Worm (Caenorhabditis elegans): Measurements from ENCODE around the gene H43I07.4.

H43I07.4 gene

DNA sequence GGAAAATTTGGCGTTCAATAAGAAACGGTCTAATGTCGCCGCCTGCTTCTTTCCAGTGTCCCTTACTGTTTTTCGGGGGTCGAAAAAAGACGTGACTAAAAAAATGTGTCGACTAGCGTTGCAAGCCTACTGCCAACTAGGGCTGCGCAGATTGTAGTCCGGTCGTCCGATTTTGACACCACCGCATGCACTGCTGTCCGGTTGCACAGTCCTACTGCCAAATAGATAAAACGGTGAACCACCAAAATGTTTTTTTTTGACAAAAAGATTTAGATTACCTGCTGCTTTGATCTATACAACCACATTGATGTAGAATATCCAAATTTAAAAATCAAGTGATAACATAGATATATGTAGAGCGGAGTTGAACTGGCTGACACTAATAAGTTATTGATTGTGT lies 32.4 kb downstream of the H43I07.4 start:
- no peak for TF ChIP-seq Y48G9A.11 (GFP tag; IDR thresholded peaks at IDR 0.05)
- TF ChIP-seq duxl-1 (tag; optimal IDR thresholded peaks at IDR 0.05; ENCODE audit: poor library complexity): no peak
- no peak for TF ChIP-seq nhr-237 (tag; optimal IDR thresholded peaks at IDR 0.05)
- no peak for TF ChIP-seq zfp-3 (GFP tag; conservative IDR thresholded peaks at IDR 0.05)
- TF ChIP-seq ceh-28 (tag; optimal IDR thresholded peaks at IDR 0.05): no peak
- TF ChIP-seq pha-4 (GFP tag; IDR thresholded peaks at IDR 0.05): no peak
- TF ChIP-seq pha-4 (tag; optimal IDR thresholded peaks at IDR 0.05): no peak
- TF ChIP-seq fkh-10 (GFP tag; optimal IDR thresholded peaks at IDR 0.05): no peak
- TF ChIP-seq Y75B8A.6 (GFP tag; IDR thresholded peaks at IDR 0.05): no peak
- no peak for TF ChIP-seq F44E2.7 (GFP tag; IDR thresholded peaks at IDR 0.05)
- no peak for TF ChIP-seq daf-16 (GFP tag; optimal IDR thresholded peaks at IDR 0.05)
- no peak for TF ChIP-seq daf-16 (tag; optimal IDR thresholded peaks at IDR 0.05)
- no peak for TF ChIP-seq hlh-11 (tag; optimal IDR thresholded peaks at IDR 0.05)
- TF ChIP-seq Y5F2A.4 (GFP tag; optimal IDR thresholded peaks at IDR 0.05): no peak
- TF ChIP-seq mes-2 (tag; optimal IDR thresholded peaks at IDR 0.05; ENCODE audit: poor library complexity, severe bottlenecking): no peak
- no peak for TF ChIP-seq hlh-30 (tag; optimal IDR thresholded peaks at IDR 0.05; ENCODE audit: insufficient read depth)
- no peak for TF ChIP-seq dmd-8 (GFP tag; IDR thresholded peaks at IDR 0.05)
- no peak for TF ChIP-seq lin-38 (GFP tag; IDR thresholded peaks at IDR 0.05)
- TF ChIP-seq lin-39 (tag; optimal IDR thresholded peaks at IDR 0.05): no peak
- no peak for TF ChIP-seq sdz-12 (GFP tag; optimal IDR thresholded peaks at IDR 0.05)
- no peak for TF ChIP-seq egl-27 (tag; optimal IDR thresholded peaks at IDR 0.05)

DNA sequence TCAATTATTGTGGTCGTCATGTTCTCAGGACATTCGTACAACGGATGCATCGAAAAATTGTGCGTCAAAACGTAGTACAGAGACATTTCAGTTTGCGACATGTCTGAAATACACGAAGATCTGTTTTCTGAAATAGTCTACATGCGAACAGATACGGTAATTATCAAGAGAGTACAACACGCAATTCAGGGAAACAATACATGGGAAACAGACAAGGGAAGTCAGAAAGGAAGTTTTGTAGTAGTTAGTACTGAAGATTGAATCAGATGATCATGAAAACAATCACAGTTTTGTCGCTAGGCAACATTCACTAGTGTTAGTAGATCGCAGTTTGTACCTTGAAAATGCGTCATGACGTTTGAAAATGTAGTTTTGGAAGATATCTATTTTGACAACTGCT lies 34.1 kb downstream of the H43I07.4 start, which contains the start of gene srt-13:
TSS of gene srt-13 (minus strand) at position 101 of the 400 bp plus-strand sequence.
- TF ChIP-seq ces-1 (GFP tag; optimal IDR thresholded peaks at IDR 0.05) (no peak), ztf-11 (tag; optimal IDR thresholded peaks at IDR 0.05) (no peak), mdt-29 (GFP tag; IDR thresholded peaks at IDR 0.05) (no peak), zfp-2 (tag; optimal IDR thresholded peaks at IDR 0.05) (no peak), ceh-44 (GFP tag; IDR thresholded peaks at IDR 0.05) (no peak), daf-19 (GFP tag; conservative IDR thresholded peaks at IDR 0.05) (no peak), nhr-111 (GFP tag; optimal IDR thresholded peaks at IDR 0.05) (no peak)

DNA sequence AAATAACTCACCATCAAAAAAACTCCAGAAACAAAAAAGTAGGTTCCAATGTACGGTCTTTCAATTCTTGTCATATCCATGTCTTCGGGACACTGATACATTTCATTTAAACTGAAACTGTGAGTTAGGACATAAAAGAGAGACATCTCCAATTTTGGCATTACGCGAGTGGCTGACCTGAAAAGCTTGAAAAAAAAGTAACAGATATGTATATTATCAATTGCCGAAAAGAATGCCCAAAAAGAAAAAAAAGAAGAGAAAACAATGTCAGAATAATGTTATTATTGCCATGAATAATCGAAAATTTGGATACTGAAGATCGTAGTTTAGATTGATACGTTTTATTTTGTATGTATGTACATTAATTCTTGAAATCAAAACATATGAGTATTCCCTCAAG lies 40.5 kb downstream of the H43I07.4 start, which contains the start of gene srt-14:
TSS of gene srt-14 (minus strand) at position 101 of the 400 bp plus-strand sequence.
- TF ChIP-seq spr-3 (GFP tag; optimal IDR thresholded peaks at IDR 0.05): no peak
- no peak for TF ChIP-seq ceh-28 (tag; optimal IDR thresholded peaks at IDR 0.05)
- no peak for TF ChIP-seq Y105C5A.15 (GFP tag; IDR thresholded peaks at IDR 0.05)
- TF ChIP-seq lin-13 (GFP tag; optimal IDR thresholded peaks at IDR 0.05): no peak
- no peak for TF ChIP-seq egl-43 (GFP tag; IDR thresholded peaks at IDR 0.05)
- no peak for TF ChIP-seq unc-62 (GFP tag; optimal IDR thresholded peaks at IDR 0.05 in 1 of 2)
- no peak for TF ChIP-seq unc-62 (tag; optimal IDR thresholded peaks at IDR 0.05)
- TF ChIP-seq zip-2 (tag; optimal IDR thresholded peaks at IDR 0.05): no peak
- no peak for TF ChIP-seq R02D3.7 (tag; optimal IDR thresholded peaks at IDR 0.05)
- no peak for TF ChIP-seq ceh-62 (tag; optimal IDR thresholded peaks at IDR 0.05)
- TF ChIP-seq zfp-3 (GFP tag; conservative IDR thresholded peaks at IDR 0.05): no peak
- no peak for TF ChIP-seq Y5F2A.4 (GFP tag; optimal IDR thresholded peaks at IDR 0.05)
- TF ChIP-seq nhr-237 (tag; optimal IDR thresholded peaks at IDR 0.05): no peak
- no peak for TF ChIP-seq hmg-1.1 (GFP tag; IDR thresholded peaks at IDR 0.05)
- no peak for TF ChIP-seq ceh-32 (tag; optimal IDR thresholded peaks at IDR 0.05; ENCODE audit: poor library complexity)
- no peak for TF ChIP-seq daf-12 (tag; optimal IDR thresholded peaks at IDR 0.05)
- TF ChIP-seq mxl-2 (GFP tag; conservative IDR thresholded peaks at IDR 0.05): no peak
- no peak for TF ChIP-seq Y48G9A.11 (GFP tag; IDR thresholded peaks at IDR 0.05)
- no peak for TF ChIP-seq hlh-30 (tag; optimal IDR thresholded peaks at IDR 0.05; ENCODE audit: insufficient read depth)
- no peak for TF ChIP-seq nhr-42 (GFP tag; IDR thresholded peaks at IDR 0.05)
